Worm (Caenorhabditis elegans) whole organism, midembryonic: ENCODE results near the gene alh-12.

Experiments
- T22C8.4 ChIP-seq: fragments of 200-800 bp; sonication (Bioruptor generic); IDR thresholded peaks from 2 replicates; pipeline ENCODE4 v1.3.6; 2022; ENCODE audit warnings: missing genetic modification characterization, missing compliant biosample characterization
- flt-1 ChIP-seq: fragments of 200-800 bp; sonication (Bioruptor generic); IDR thresholded peaks from 2 replicates; pipeline ENCODE4 v1.3.6; 2022; ENCODE audit warnings: missing genetic modification characterization, missing compliant biosample characterization
- klf-2 ChIP-seq: fragments of 200-800 bp; sonication (Bioruptor generic); conservative IDR thresholded peaks from 2 replicates; pipeline ENCODE4 v1.3.6; 2022; ENCODE audit warnings: missing genetic modification reagents, missing genetic modification characterization, missing compliant biosample characterization
- med-1 ChIP-seq: sonication (generic microtip); optimal IDR thresholded peaks from 2 replicates; lab custom pipeline; 2017; ENCODE audit warnings: missing genetic modification characterization, mild to moderate bottlenecking, missing compliant biosample characterization, antibody characterized with exemption, missing genetic modification reagents; ENCODE audit not compliant: insufficient read depth
- ref-1 ChIP-seq: fragments of 200-800 bp; sonication (Bioruptor generic); conservative IDR thresholded peaks from 2 replicates; pipeline ENCODE4 v1.3.6; 2022; ENCODE audit warnings: missing genetic modification reagents, missing genetic modification characterization, missing compliant biosample characterization
- ztf-23 ChIP-seq: fragments of 200-800 bp; sonication (Bioruptor generic); IDR thresholded peaks from 2 replicates; pipeline ENCODE4 v1.3.6; 2022; ENCODE audit warnings: missing genetic modification reagents, missing genetic modification characterization, missing compliant biosample characterization

DNA sequence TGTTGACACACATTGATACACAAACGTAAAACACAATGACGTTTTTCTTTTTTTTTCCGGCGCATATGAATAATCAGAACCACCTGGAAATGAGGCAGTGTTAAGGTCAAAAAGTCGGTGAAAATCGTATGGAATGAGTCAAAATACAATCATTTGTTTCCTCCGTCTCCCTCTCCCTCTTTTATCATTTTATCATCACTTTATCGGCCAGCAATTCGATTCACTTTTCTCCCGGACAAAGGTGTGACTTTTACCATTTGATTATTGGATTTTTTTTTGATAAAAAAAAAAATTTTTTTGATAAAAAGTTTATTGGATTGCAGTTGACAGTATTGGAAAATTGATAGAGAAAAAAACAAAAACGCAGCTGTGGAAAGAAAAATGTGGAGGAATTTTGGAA, 25.1 kb downstream of the alh-12 start:
- no peak for TF ChIP-seq ztf-23 (GFP tag; lab: Robert Waterston, UW)
- TF ChIP-seq klf-2 (GFP tag; lab: Robert Waterston, UW), result no peak
- no peak for TF ChIP-seq med-1 (GFP tag; lab: Kevin White, UChicago)
- no peak for TF ChIP-seq ref-1 (GFP tag; lab: Robert Waterston, UW)
- TF ChIP-seq flt-1, result no peak
- TF ChIP-seq T22C8.4 (GFP tag; lab: Robert Waterston, UW), result no peak
